Worm (Caenorhabditis elegans): ENCODE data around the gene nlp-3.

DNA sequence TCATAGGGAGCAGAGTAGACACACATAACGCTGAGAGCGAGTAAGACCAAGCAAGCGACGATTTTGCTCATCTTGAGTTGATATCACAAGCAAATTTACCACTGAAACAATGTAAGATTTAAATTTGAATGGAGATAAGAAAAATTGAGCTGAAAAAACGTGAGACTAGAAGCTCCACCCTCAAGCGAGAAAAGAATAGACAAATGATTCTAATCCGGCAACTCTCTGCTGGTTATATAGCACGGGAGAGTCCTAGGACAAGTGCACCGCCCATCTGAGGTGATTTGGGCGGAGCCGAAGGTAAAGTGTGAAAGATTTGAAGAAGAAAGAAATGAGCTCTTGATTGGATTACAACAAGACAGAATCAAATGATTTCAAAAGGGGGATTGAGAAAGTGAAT lies at the start of gene nlp-3:
- no peak for TF ChIP-seq ref-1 (GFP tag; conservative IDR thresholded peaks at IDR 0.05)
- TF ChIP-seq T22C8.4 (GFP tag; IDR thresholded peaks at IDR 0.05): no peak
- TF ChIP-seq tab-1 (GFP tag; IDR thresholded peaks at IDR 0.05): no peak
- no peak for TF ChIP-seq klf-2 (GFP tag; conservative IDR thresholded peaks at IDR 0.05)
- no peak for TF ChIP-seq flt-1 (GFP tag; IDR thresholded peaks at IDR 0.05)
- TF ChIP-seq ztf-23 (GFP tag; IDR thresholded peaks at IDR 0.05): no peak
- no peak for TF ChIP-seq cog-1 (tag; optimal IDR thresholded peaks at IDR 0.05)
- no peak for TF ChIP-seq ztf-29 (GFP tag; IDR thresholded peaks at IDR 0.05)
